Fruit fly (Drosophila melanogaster): ENCODE measurements around the gene BthD.

DNA sequence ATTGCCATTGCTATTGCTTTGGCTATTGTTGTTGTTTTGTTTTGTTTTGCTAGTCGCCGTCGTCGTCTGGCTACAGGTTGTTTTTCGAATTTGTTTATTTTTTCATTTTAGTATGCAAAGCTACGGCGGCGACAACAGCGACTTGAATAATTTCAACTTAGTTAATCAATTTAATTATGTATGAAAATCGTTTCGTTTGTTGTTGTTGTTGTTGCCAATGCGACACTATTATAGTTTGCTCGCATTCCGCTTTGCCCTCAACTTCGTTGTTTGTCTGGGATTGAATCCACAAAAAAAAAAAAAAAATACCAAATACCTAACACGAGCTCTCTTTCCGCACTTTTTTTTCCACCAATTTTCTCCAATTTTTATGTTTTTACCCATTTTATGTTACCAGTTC, 15.9 kb downstream of the BthD start:
- TF ChIP-seq psq (optimal IDR thresholded peaks at IDR 0.05) (no peak), h (optimal IDR thresholded peaks at IDR 0.05) (no peak)
